Fruit fly (Drosophila melanogaster): ENCODE data around the gene CG15025.

The CG15025 gene

DNA sequence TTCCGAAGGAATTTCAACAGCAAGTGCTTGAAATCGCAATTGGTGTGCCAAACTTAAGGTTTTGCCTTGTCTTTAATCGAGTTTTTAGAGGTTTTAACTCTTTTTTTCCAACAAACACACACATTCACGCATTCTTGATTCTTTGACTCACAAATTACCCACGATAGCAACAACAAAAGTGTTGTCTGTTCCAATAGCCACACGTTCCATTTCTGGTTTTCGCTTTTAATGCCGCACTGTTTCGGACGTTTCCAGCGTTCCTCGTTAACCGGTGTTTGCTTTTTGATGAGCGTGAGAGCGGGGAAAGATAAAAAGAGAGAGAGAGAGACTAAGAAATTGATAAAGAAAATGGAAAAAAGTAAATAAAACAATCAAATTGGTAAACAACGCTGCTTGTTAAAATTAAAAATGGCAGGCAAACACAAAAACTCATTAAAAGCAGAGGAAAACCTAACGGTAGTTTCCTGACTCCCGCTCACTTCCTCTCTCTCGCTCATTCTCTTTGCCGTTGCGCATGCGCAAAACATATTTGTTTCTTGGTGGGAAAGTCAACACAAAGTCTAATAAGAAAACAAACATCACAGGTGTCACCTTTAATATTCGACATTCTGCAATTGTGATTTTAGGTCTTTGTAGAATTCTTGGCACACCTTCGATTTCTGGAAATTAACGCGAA, 26.9 kb downstream of the CG15025 start (continued):
- TF ChIP-seq salm (tag; optimal IDR thresholded peaks at IDR 0.05) = peak; percentile 70
- no peak for TF ChIP-seq luna (GFP tag; optimal IDR thresholded peaks at IDR 0.05)
- TF ChIP-seq crc (GFP tag; optimal IDR thresholded peaks at IDR 0.05) = peak; percentile 36
- TF ChIP-seq dm (GFP tag; optimal IDR thresholded peaks at IDR 0.05) = no peak
- peak; percentile 55 to 90 for TF ChIP-seq insv (GFP tag; optimal IDR thresholded peaks at IDR 0.05)
- TF ChIP-seq Doc2 (GFP tag; IDR thresholded peaks at IDR 0.05) = no peak
- no peak for TF ChIP-seq emc (GFP tag; optimal IDR thresholded peaks at IDR 0.05)
- TF ChIP-seq Hsf (GFP tag; optimal IDR thresholded peaks at IDR 0.05) = no peak
- peak; percentile 9 for TF ChIP-seq Hand (GFP tag; optimal IDR thresholded peaks at IDR 0.05)
- TF ChIP-seq Dp (GFP tag; optimal IDR thresholded peaks at IDR 0.05) = no peak
- no peak for TF ChIP-seq HLHmδ (GFP tag; optimal IDR thresholded peaks at IDR 0.05)
- TF ChIP-seq chinmo (GFP tag; IDR thresholded peaks at IDR 0.05; ENCODE audit: partially characterized antibody) = peak; percentile 5; the same call in 1 of the 4 replicates
- TF ChIP-seq rib (GFP tag; IDR thresholded peaks at IDR 0.05) = peak; percentile 69; the same call in 1 of the 2 replicates
- TF ChIP-seq bigmax (GFP tag; optimal IDR thresholded peaks at IDR 0.05) = peak; percentile 35
- TF ChIP-seq pum (GFP tag; optimal IDR thresholded peaks at IDR 0.05) = no peak
- peak; percentile 90 for TF ChIP-seq CG2875 (GFP tag; optimal IDR thresholded peaks at IDR 0.05)
- no peak for TF ChIP-seq al (GFP tag; IDR thresholded peaks at IDR 0.05)
- TF ChIP-seq zfh2 (GFP tag; optimal IDR thresholded peaks at IDR 0.05) = no peak
- no peak for TF ChIP-seq Dip2 (GFP tag; IDR thresholded peaks at IDR 0.05)
- peak; percentile 39; the same call in 1 of the 2 replicates for TF ChIP-seq CG5953 (GFP tag; IDR thresholded peaks at IDR 0.05)
- TF ChIP-seq fd96Cb (tag; optimal IDR thresholded peaks at IDR 0.05) = peak; percentile 38
- peak; percentile 72 for TF ChIP-seq Spps (tag; optimal IDR thresholded peaks at IDR 0.05)
- no peak for TF ChIP-seq MBD-R2 (GFP tag; IDR thresholded peaks at IDR 0.05)
- TF ChIP-seq lbe (GFP tag; optimal IDR thresholded peaks at IDR 0.05) = no peak
- no peak for TF ChIP-seq Lim3 (GFP tag; IDR thresholded peaks at IDR 0.05)
- TF ChIP-seq hth (optimal IDR thresholded peaks at IDR 0.05) = no peak
- TF ChIP-seq jigr1 (GFP tag; IDR thresholded peaks at IDR 0.05) = no peak
- TF ChIP-seq CG15514 (GFP tag; optimal IDR thresholded peaks at IDR 0.05) = peak; percentile 43
- TF ChIP-seq CG14014 (GFP tag; IDR thresholded peaks at IDR 0.05) = peak; percentile 44; the same call in 1 of the 2 replicates
- no peak for TF ChIP-seq H2.0 (GFP tag; IDR thresholded peaks at IDR 0.05)
- peak; percentile 77 for TF ChIP-seq Atf6 (GFP tag; IDR thresholded peaks at IDR 0.05)
- TF ChIP-seq onecut (GFP tag; IDR thresholded peaks at IDR 0.05) = peak; percentile 57
- TF ChIP-seq Fer3 (tag; optimal IDR thresholded peaks at IDR 0.05) = peak; percentile 57
- TF ChIP-seq CG12942 (GFP tag; optimal IDR thresholded peaks at IDR 0.05) = peak; percentile 44
- no peak for TF ChIP-seq klu (GFP tag; IDR thresholded peaks at IDR 0.05)
- no peak for TF ChIP-seq hb (GFP tag; IDR thresholded peaks at IDR 0.05; ENCODE audit: partially characterized antibody)
- no peak for TF ChIP-seq Optix (GFP tag; IDR thresholded peaks at IDR 0.05)
- peak in 1 of 2 experiments; percentile 73 for TF ChIP-seq bsh (GFP tag; optimal IDR thresholded peaks at IDR 0.05)
- no peak for TF ChIP-seq tgo (GFP tag; IDR thresholded peaks at IDR 0.05)
- TF ChIP-seq tll (GFP tag; optimal IDR thresholded peaks at IDR 0.05) = peak in 1 of 2 experiments; percentile 92
- no peak for TF ChIP-seq Aef1 (GFP tag; IDR thresholded peaks at IDR 0.05)
- no peak for TF ChIP-seq Ets97D (GFP tag; optimal IDR thresholded peaks at IDR 0.05)
- peak; percentile 35 for TF ChIP-seq schlank (tag; optimal IDR thresholded peaks at IDR 0.05)
- no peak for TF ChIP-seq tin (GFP tag; optimal IDR thresholded peaks at IDR 0.05)
- no peak for TF ChIP-seq Poxn (GFP tag; IDR thresholded peaks at IDR 0.05)
- no peak for TF ChIP-seq ERR (GFP tag; optimal IDR thresholded peaks at IDR 0.05)
- TF ChIP-seq ham (GFP tag; IDR thresholded peaks at IDR 0.05) = no peak
- peak; percentile 26 for TF ChIP-seq en (GFP tag; optimal IDR thresholded peaks at IDR 0.05)
- TF ChIP-seq CG6765 (GFP tag; optimal IDR thresholded peaks at IDR 0.05) = peak; percentile 38
- no peak for TF ChIP-seq CG42726 (GFP tag; IDR thresholded peaks at IDR 0.05; ENCODE audit: partially characterized antibody)
- TF ChIP-seq bab2 (GFP tag; optimal IDR thresholded peaks at IDR 0.05) = peak; percentile 67

Data from whole organism, embryonic.